Fruit fly (Drosophila melanogaster) whole organism, embryonic: ENCODE results near the gene CG5080.

Experiments used
- Bgb ChIP-seq: fragments of 200-800 bp; sonication (Bioruptor generic); IDR thresholded peaks from 2 replicates; pipeline ENCODE4 v1.3.6; 2022; ENCODE audit warnings: missing biosample characterization, missing genetic modification characterization; ENCODE audit not compliant: partially characterized antibody
- CG10431 ChIP-seq: fragments of 200-800 bp; sonication (Bioruptor generic); optimal IDR thresholded peaks from 3 replicates; lab custom pipeline; 2018; ENCODE audit warnings: missing biosample characterization, mild to moderate bottlenecking, missing genetic modification characterization
- CG10543 ChIP-seq: fragments of 200-800 bp; sonication (Bioruptor generic); optimal IDR thresholded peaks from 3 replicates; lab custom pipeline; 2017; ENCODE audit warnings: missing biosample characterization, mild to moderate bottlenecking, missing genetic modification characterization, moderate library complexity
- CG11723 ChIP-seq: fragments of 200-800 bp; sonication (Bioruptor generic); optimal IDR thresholded peaks from 2 replicates; lab custom pipeline; 2017; ENCODE audit warnings: missing biosample characterization, mild to moderate bottlenecking, missing genetic modification characterization
- CG13123 ChIP-seq: fragments of 200-800 bp; sonication (Bioruptor generic); optimal IDR thresholded peaks from 2 replicates; lab custom pipeline; 2016; ENCODE audit warnings: missing biosample characterization, missing genetic modification characterization
- CG14710 ChIP-seq: fragments of 200-800 bp; sonication (Bioruptor generic); optimal IDR thresholded peaks from 3 replicates; lab custom pipeline; 2019; ENCODE audit warnings: missing biosample characterization, mild to moderate bottlenecking, missing genetic modification characterization, moderate library complexity
- CG15269 ChIP-seq: fragments of 200-800 bp; sonication (Bioruptor generic); optimal IDR thresholded peaks from 2 replicates; lab custom pipeline; 2018; ENCODE audit warnings: missing biosample characterization, mild to moderate bottlenecking, missing genetic modification characterization, moderate library complexity
- CG15601 ChIP-seq: fragments of 200-800 bp; sonication (Bioruptor generic); optimal IDR thresholded peaks from 3 replicates; lab custom pipeline; 2019; ENCODE audit warnings: missing biosample characterization, mild to moderate bottlenecking, missing genetic modification characterization, moderate library complexity
- CG17361 ChIP-seq: fragments of 200-800 bp; sonication (Bioruptor generic); IDR thresholded peaks from 3 replicates; pipeline ENCODE4 v1.3.6; 2022; ENCODE audit warnings: missing biosample characterization, missing genetic modification characterization
- CG17385 ChIP-seq: fragments of 200-800 bp; sonication (Bioruptor generic); optimal IDR thresholded peaks from 3 replicates; lab custom pipeline; 2018; ENCODE audit warnings: missing biosample characterization, mild to moderate bottlenecking, missing genetic modification characterization
- CG17829 ChIP-seq: fragments of 200-800 bp; optimal IDR thresholded peaks from 2 replicates; lab custom pipeline; 2019; ENCODE audit warnings: missing biosample characterization, mild to moderate bottlenecking, missing genetic modification characterization, moderate library complexity
- CG1792 ChIP-seq: fragments of 200-800 bp; sonication (Bioruptor generic); optimal IDR thresholded peaks from 2 replicates; lab custom pipeline; 2016; ENCODE audit warnings: missing biosample characterization, missing genetic modification characterization
- CG2116 ChIP-seq: fragments of 200-800 bp; sonication (Bioruptor generic); optimal IDR thresholded peaks from 3 replicates; lab custom pipeline; 2018; ENCODE audit warnings: missing biosample characterization, mild to moderate bottlenecking, missing genetic modification characterization
- CG2202 ChIP-seq: fragments of 200-800 bp; sonication (Bioruptor generic); optimal IDR thresholded peaks from 2 replicates; lab custom pipeline; 2018; ENCODE audit warnings: missing biosample characterization, mild to moderate bottlenecking, missing genetic modification characterization
- CG31365 ChIP-seq: fragments of 200-800 bp; sonication (Bioruptor generic); optimal IDR thresholded peaks from 2 replicates; lab custom pipeline; 2018; ENCODE audit warnings: missing biosample characterization, mild to moderate bottlenecking, missing genetic modification characterization
- CG32767 ChIP-seq: fragments of 200-800 bp; sonication (Bioruptor generic); IDR thresholded peaks from 2 replicates; pipeline ENCODE4 v1.3.6; 2022; ENCODE audit warnings: missing biosample characterization, missing genetic modification characterization
- CG3726 ChIP-seq: fragments of 200-800 bp; sonication (Bioruptor generic); IDR thresholded peaks from 3 replicates; pipeline ENCODE4, ENCODE4 v1.3.6; 2022; ENCODE audit warnings: missing biosample characterization, missing genetic modification characterization
- CG4360 ChIP-seq: fragments of 200-800 bp; sonication (Bioruptor generic); IDR thresholded peaks from 2 replicates; pipeline ENCODE4 v1.3.6; 2022; ENCODE audit warnings: missing biosample characterization, missing genetic modification characterization
- CG43689 ChIP-seq: fragments of 200-800 bp; sonication (Bioruptor generic); IDR thresholded peaks from 2 replicates; pipeline ENCODE4 v1.3.6; 2022; ENCODE audit warnings: missing biosample characterization, missing genetic modification characterization
- CG7271 ChIP-seq: fragments of 200-800 bp; sonication (Bioruptor generic); optimal IDR thresholded peaks from 2 replicates; lab custom pipeline; 2018; ENCODE audit warnings: missing biosample characterization, mild to moderate bottlenecking, missing genetic modification characterization, moderate library complexity
- CG7786 ChIP-seq: fragments of 200-800 bp; sonication (Bioruptor generic); optimal IDR thresholded peaks from 2 replicates; lab custom pipeline; 2016; ENCODE audit warnings: missing biosample characterization, missing genetic modification characterization
- CoRest ChIP-seq: fragments of 200-800 bp; sonication (Bioruptor generic); optimal IDR thresholded peaks from 3 replicates; lab custom pipeline; 2018; ENCODE audit warnings: missing biosample characterization, mild to moderate bottlenecking, missing genetic modification characterization, moderate library complexity
- Dbx ChIP-seq: fragments of 200-800 bp; sonication (Bioruptor generic); IDR thresholded peaks from 3 replicates; pipeline ENCODE4 v1.3.6; 2022; ENCODE audit warnings: missing biosample characterization, missing genetic modification characterization
- Doc3 ChIP-seq: fragments of 200-800 bp; sonication (Bioruptor generic); IDR thresholded peaks from 3 replicates; pipeline ENCODE4 v1.3.6; 2022; ENCODE audit warnings: missing biosample characterization, missing genetic modification characterization; ENCODE audit not compliant: partially characterized antibody
- Fer3 ChIP-seq: fragments of 200-800 bp; sonication (Bioruptor generic); optimal IDR thresholded peaks from 2 replicates; lab custom pipeline; 2018; ENCODE audit warnings: missing biosample characterization, mild to moderate bottlenecking, missing genetic modification characterization, moderate library complexity
- H15 ChIP-seq: fragments of 200-800 bp; sonication (Bioruptor generic); IDR thresholded peaks from 3 replicates; pipeline ENCODE4 v1.3.6; 2022; ENCODE audit warnings: missing biosample characterization, missing genetic modification characterization
- HmgZ ChIP-seq: fragments of 200-800 bp; sonication (Bioruptor generic); optimal IDR thresholded peaks from 2 replicates; lab custom pipeline; 2018; ENCODE audit warnings: missing biosample characterization, mild to moderate bottlenecking, missing genetic modification characterization
- MESR4 ChIP-seq: fragments of 200-800 bp; sonication (Bioruptor generic); optimal IDR thresholded peaks from 2 replicates; lab custom pipeline; 2018; ENCODE audit warnings: missing biosample characterization, mild to moderate bottlenecking, missing genetic modification characterization, moderate library complexity
- MTF-1 ChIP-seq: fragments of 200-800 bp; sonication (Bioruptor generic); optimal IDR thresholded peaks from 2 replicates; lab custom pipeline; 2018; ENCODE audit warnings: missing biosample characterization, mild to moderate bottlenecking, missing genetic modification characterization, borderline replicate concordance
- Med ChIP-seq: fragments of 200-800 bp; sonication (Bioruptor generic); peaks from one replicate; lab custom pipeline; 2016; ENCODE audit warnings: missing biosample characterization, missing genetic modification characterization, mild to moderate bottlenecking, inconsistent platforms, moderate library complexity
- NC2α ChIP-seq: fragments of 200-800 bp; sonication (Bioruptor generic); optimal IDR thresholded peaks from 2 replicates; lab custom pipeline; 2016; ENCODE audit warnings: missing biosample characterization, missing genetic modification characterization
- PHDP ChIP-seq: fragments of 200-800 bp; sonication (Bioruptor generic); optimal IDR thresholded peaks from 3 replicates; lab custom pipeline; 2018; ENCODE audit warnings: missing biosample characterization, mild to moderate bottlenecking, missing genetic modification characterization, moderate library complexity
- Sry-δ ChIP-seq: fragments of 200-800 bp; sonication (Bioruptor generic); optimal IDR thresholded peaks from 2 replicates; lab custom pipeline; 2016; ENCODE audit warnings: missing biosample characterization, missing genetic modification characterization
- Taf1 ChIP-seq: fragments of 200-800 bp; sonication (Bioruptor generic); IDR thresholded peaks from 2 replicates; pipeline ENCODE4 v1.3.6; 2022; ENCODE audit warnings: missing biosample characterization, missing genetic modification characterization
- abd-A ChIP-seq: fragments of 200-800 bp; sonication (Bioruptor generic); optimal IDR thresholded peaks from 3 replicates; lab custom pipeline; 2019; ENCODE audit warnings: missing biosample characterization, mild to moderate bottlenecking, missing genetic modification characterization, moderate library complexity
- al ChIP-seq: fragments of 200-800 bp; sonication (Bioruptor generic); IDR thresholded peaks from 2 replicates; pipeline ENCODE4 v1.3.6; 2022; ENCODE audit warnings: missing biosample characterization, missing genetic modification characterization
- da ChIP-seq: fragments of 200-800 bp; sonication (Bioruptor generic); optimal IDR thresholded peaks from 2 replicates; lab custom pipeline; 2016; ENCODE audit warnings: missing biosample characterization, missing genetic modification characterization
- fd64A ChIP-seq: fragments of 200-800 bp; sonication (Bioruptor generic); optimal IDR thresholded peaks from 3 replicates; lab custom pipeline; 2018; ENCODE audit warnings: missing biosample characterization, mild to moderate bottlenecking, missing genetic modification characterization
- gcm ChIP-seq: fragments of 200-800 bp; sonication (Bioruptor generic); optimal IDR thresholded peaks from 2 replicates; lab custom pipeline; 2019; ENCODE audit warnings: missing biosample characterization, mild to moderate bottlenecking, missing genetic modification characterization, moderate library complexity
- inv ChIP-seq: fragments of 200-800 bp; sonication (Bioruptor generic); IDR thresholded peaks from 2 replicates; pipeline ENCODE4 v1.3.6; 2022; ENCODE audit warnings: missing biosample characterization, missing genetic modification characterization; ENCODE audit not compliant: partially characterized antibody
- lab ChIP-seq: fragments of 200-800 bp; sonication (Bioruptor generic); optimal IDR thresholded peaks from 3 replicates; lab custom pipeline; 2017; ENCODE audit warnings: missing biosample characterization, missing genetic modification characterization, mild to moderate bottlenecking, moderate library complexity, missing genetic modification reagents
- mirr ChIP-seq: fragments of 200-800 bp; sonication (Bioruptor generic); optimal IDR thresholded peaks from 3 replicates; lab custom pipeline; 2018; ENCODE audit warnings: missing biosample characterization, mild to moderate bottlenecking, missing genetic modification characterization
- salm ChIP-seq: fragments of 200-800 bp; sonication (Bioruptor generic); optimal IDR thresholded peaks from 2 replicates; lab custom pipeline; 2018; ENCODE audit warnings: missing biosample characterization, mild to moderate bottlenecking, missing genetic modification characterization
- sima ChIP-seq: fragments of 200-800 bp; sonication (Bioruptor generic); optimal IDR thresholded peaks from 2 replicates; lab custom pipeline; 2016; ENCODE audit warnings: missing biosample characterization, missing genetic modification characterization
- so ChIP-seq: fragments of 200-800 bp; sonication (Bioruptor generic); IDR thresholded peaks from 3 replicates; pipeline ENCODE4 v1.3.6; 2022; ENCODE audit warnings: missing biosample characterization, missing genetic modification characterization
- trem ChIP-seq: fragments of 200-800 bp; optimal IDR thresholded peaks from 3 replicates; lab custom pipeline; 2019; ENCODE audit warnings: missing biosample characterization, mild to moderate bottlenecking, missing genetic modification characterization, moderate library complexity
- unpg ChIP-seq: fragments of 200-800 bp; sonication (Bioruptor generic); optimal IDR thresholded peaks from 3 replicates; lab custom pipeline; 2018; ENCODE audit warnings: missing biosample characterization, mild to moderate bottlenecking, missing genetic modification characterization, moderate library complexity
- vnd ChIP-seq: fragments of 200-800 bp; sonication (Bioruptor generic); IDR thresholded peaks from 3 replicates; pipeline ENCODE4 v1.3.6; 2022; ENCODE audit warnings: missing biosample characterization, missing genetic modification characterization; ENCODE audit not compliant: partially characterized antibody
- z ChIP-seq: fragments of 200-800 bp; sonication (Bioruptor generic); IDR thresholded peaks from 3 replicates; pipeline ENCODE4 v1.3.6; 2022; ENCODE audit warnings: missing biosample characterization, missing genetic modification characterization

The CG5080 gene

DNA sequence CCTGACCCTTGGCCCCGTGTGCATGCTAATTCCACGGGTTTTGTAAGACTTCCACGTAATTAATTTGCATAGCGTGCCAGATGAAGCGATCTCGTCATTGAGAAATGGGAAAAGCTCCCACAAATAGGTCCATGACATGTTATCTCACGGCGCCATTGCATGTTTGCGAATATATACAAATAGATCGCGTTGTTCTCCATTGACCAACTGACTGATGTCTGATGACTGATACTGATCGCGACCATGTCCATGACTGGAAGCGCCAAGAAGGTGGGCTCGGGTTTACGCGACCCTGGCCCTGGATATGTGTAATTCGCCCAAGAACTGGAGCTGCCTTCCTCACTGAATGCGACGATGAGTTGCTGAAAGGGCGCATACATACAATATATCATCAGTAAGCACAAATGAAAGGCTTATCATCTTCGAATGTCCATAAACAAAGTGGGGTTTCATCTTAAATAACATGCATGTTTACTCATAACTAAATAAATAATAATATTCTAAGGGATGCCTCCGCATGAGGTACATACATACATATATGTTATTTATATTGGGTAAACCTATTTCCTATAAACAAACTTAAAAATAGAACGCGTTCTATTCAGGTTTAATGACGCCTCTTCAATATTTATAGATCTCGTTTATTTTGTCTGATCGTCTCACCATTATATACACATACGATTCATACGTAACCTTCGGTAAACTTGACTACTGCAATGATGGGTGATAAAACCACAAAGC, 40.4 kb downstream of the CG5080 start (continued):
- TF ChIP-seq MTF-1 (GFP tag; lab: Kevin White, UChicago) (peak; percentile 66), CG7271 (tag; lab: Kevin White, UChicago) (peak; percentile 59), Bgb (no peak), CG15601 (tag; lab: Kevin White, UChicago) (peak; percentile 69), unpg (peak; percentile 55), PHDP (tag; lab: Kevin White, UChicago) (peak; percentile 65), CG43689 (GFP tag; lab: Robert Waterston, UW) (no peak), CG31365 (tag; lab: Kevin White, UChicago) (peak; percentile 1), Med (peak; percentile 80), fd64A (peak; percentile 57), Doc3 (GFP tag; lab: Robert Waterston, UW) (no peak), H15 (no peak), CG7786 (no peak), gcm (GFP tag; lab: Kevin White, UChicago) (peak; percentile 55), NC2α (GFP tag; lab: Kevin White, UChicago) (no peak), CG3726 (0 out of 3 replicates have a peak, but pooled peaks have one; percentile 14), mirr (no peak), Sry-δ (GFP tag; lab: Kevin White, UChicago) (no peak), HmgZ (peak; percentile 23), CG13123 (peak; percentile 18), CG15269 (tag; lab: Kevin White, UChicago) (no peak), CG1792 (GFP tag; lab: Kevin White, UChicago) (no peak), Fer3 (tag; lab: Kevin White, UChicago) (peak; percentile 30), sima (no peak), inv (GFP tag; lab: Robert Waterston, UW) (no peak), CoRest (peak; percentile 34), trem (peak; percentile 43), so (GFP tag; lab: Robert Waterston, UW) (no peak), Dbx (GFP tag; lab: Robert Waterston, UW) (no peak), da (GFP tag; lab: Kevin White, UChicago) (no peak), CG17361 (GFP tag; lab: Robert Waterston, UW) (peak; percentile 60; the same call in 2 of the 3 replicates), CG17829 (tag; lab: Kevin White, UChicago) (peak; percentile 14), CG14710 (peak; percentile 72), CG4360 (GFP tag; lab: Robert Waterston, UW) (peak; percentile 21; the same call in 1 of the 2 replicates), CG17385 (GFP tag; lab: Kevin White, UChicago) (peak; percentile 20), abd-A (tag; lab: Kevin White, UChicago) (peak; percentile 22), CG11723 (peak; percentile 28), lab (peak; percentile 63), CG10543 (GFP tag; lab: Kevin White, UChicago) (peak; percentile 46), vnd (GFP tag; lab: Robert Waterston, UW) (no peak), z (GFP tag; lab: Robert Waterston, UW) (0 out of 3 replicates have a peak, but pooled peaks have one; percentile 40), CG32767 (GFP tag; lab: Robert Waterston, UW) (no peak), CG2202 (tag; lab: Kevin White, UChicago) (peak; percentile 76), Taf1 (GFP tag; lab: Robert Waterston, UW) (no peak), al (GFP tag; lab: Robert Waterston, UW) (no peak), CG10431 (GFP tag; lab: Kevin White, UChicago) (peak; percentile 33), CG2116 (GFP tag; lab: Kevin White, UChicago) (peak; percentile 17), salm (peak; percentile 50), MESR4 (GFP tag; lab: Kevin White, UChicago) (no peak)
